Worm (Caenorhabditis elegans) whole organism, early embryonic: ENCODE results near the gene srh-68.
A peak's percentile ranks its signal among the peaks of the same experiment; 100 is the strongest.

ENCODE experiments used
- ama-1 ChIP-seq: fragments of 150-350 bp; optimal IDR thresholded peaks from 2 replicates; lab custom pipeline; 2014
- ceh-36 ChIP-seq: sonication (generic microtip); optimal IDR thresholded peaks from 2 replicates; lab custom pipeline; 2016; ENCODE audit warnings: missing genetic modification characterization, inconsistent platforms, missing compliant biosample characterization
- ets-7 ChIP-seq: sonication (generic microtip); optimal IDR thresholded peaks from 2 replicates; lab custom pipeline; 2016; ENCODE audit warnings: missing genotype, missing genetic modification characterization, missing compliant biosample characterization
- flt-1 ChIP-seq: fragments of 200-800 bp; sonication (Bioruptor generic); IDR thresholded peaks from 2 replicates; pipeline ENCODE4 v1.3.6; 2022; ENCODE audit warnings: missing genetic modification characterization, missing compliant biosample characterization
- hmbx-1 ChIP-seq: sonication (generic microtip); optimal IDR thresholded peaks from 2 replicates; lab custom pipeline; 2016; ENCODE audit warnings: mild to moderate bottlenecking, missing genetic modification characterization, missing compliant biosample characterization
- hnd-1 ChIP-seq: sonication (generic microtip); optimal IDR thresholded peaks from 2 replicates; lab custom pipeline; 2016; ENCODE audit warnings: missing genetic modification characterization, missing compliant biosample characterization
- pes-1 ChIP-seq: fragments of 200-800 bp; sonication (Bioruptor generic); IDR thresholded peaks from 2 replicates; pipeline ENCODE4 v1.3.6; 2022; ENCODE audit warnings: missing genetic modification reagents, missing genetic modification characterization, missing compliant biosample characterization
- scrt-1 ChIP-seq: fragments of 200-800 bp; sonication (Bioruptor generic); IDR thresholded peaks from 2 replicates; pipeline ENCODE4 v1.3.6; 2022; ENCODE audit warnings: missing genetic modification characterization, missing compliant biosample characterization
- sea-1 ChIP-seq: fragments of 200-800 bp; sonication (Bioruptor generic); conservative IDR thresholded peaks from 2 replicates; pipeline ENCODE4 v1.3.6; 2022; ENCODE audit warnings: missing genetic modification characterization, missing compliant biosample characterization
- tbx-11 ChIP-seq: fragments of 200-800 bp; sonication (Bioruptor generic); IDR thresholded peaks from 2 replicates; pipeline ENCODE4 v1.3.6; 2022; ENCODE audit warnings: missing genetic modification characterization, missing compliant biosample characterization
- tbx-37 ChIP-seq: fragments of 200-800 bp; sonication (Bioruptor generic); conservative IDR thresholded peaks from 2 replicates; pipeline ENCODE4 v1.3.6; 2022; ENCODE audit warnings: missing genetic modification reagents, missing genetic modification characterization, missing compliant biosample characterization

- TF ChIP-seq flt-1 (GFP tag; lab: Robert Waterston, UW) (peak; percentile 98), ama-1 (no peak), ceh-36 (tag; lab: Kevin White, UChicago) (peak; percentile 94), hmbx-1 (tag; lab: Kevin White, UChicago) (peak; percentile 79), tbx-37 (peak; percentile 98), tbx-11 (peak; percentile 97), ets-7 (tag; lab: Kevin White, UChicago) (peak; percentile 93), scrt-1 (GFP tag; lab: Robert Waterston, UW) (peak; percentile 98), hnd-1 (tag; lab: Kevin White, UChicago) (peak; percentile 88), pes-1 (GFP tag; lab: Robert Waterston, UW) (peak; percentile 98), sea-1 (GFP tag; lab: Robert Waterston, UW) (peak; percentile 95)
Observed at ce11 chrII:12494556-12495131, 12.5 kb upstream of the srh-68 start, which contains the start of gene col-85.
